Worm (Caenorhabditis elegans) whole organism, midembryonic: ENCODE results near the gene cut-6.

Experiments used
- T22C8.4 ChIP-seq: fragments of 200-800 bp; sonication (Bioruptor generic); IDR thresholded peaks from 2 replicates; pipeline ENCODE4 v1.3.6; 2022; ENCODE audit warnings: missing genetic modification characterization, missing compliant biosample characterization
- cog-1 ChIP-seq: sonication (generic microtip); optimal IDR thresholded peaks from 2 replicates; lab custom pipeline; 2016; ENCODE audit warnings: missing genetic modification characterization, missing compliant biosample characterization
- flt-1 ChIP-seq: fragments of 200-800 bp; sonication (Bioruptor generic); IDR thresholded peaks from 2 replicates; pipeline ENCODE4 v1.3.6; 2022; ENCODE audit warnings: missing genetic modification characterization, missing compliant biosample characterization
- klf-2 ChIP-seq: fragments of 200-800 bp; sonication (Bioruptor generic); conservative IDR thresholded peaks from 2 replicates; pipeline ENCODE4 v1.3.6; 2022; ENCODE audit warnings: missing genetic modification reagents, missing genetic modification characterization, missing compliant biosample characterization
- ref-1 ChIP-seq: fragments of 200-800 bp; sonication (Bioruptor generic); conservative IDR thresholded peaks from 2 replicates; pipeline ENCODE4 v1.3.6; 2022; ENCODE audit warnings: missing genetic modification reagents, missing genetic modification characterization, missing compliant biosample characterization
- tab-1 ChIP-seq: fragments of 200-800 bp; sonication (Bioruptor generic); IDR thresholded peaks from 2 replicates; pipeline ENCODE4 v1.3.6; 2022; ENCODE audit warnings: missing genetic modification characterization, missing compliant biosample characterization
- ztf-23 ChIP-seq: fragments of 200-800 bp; sonication (Bioruptor generic); IDR thresholded peaks from 2 replicates; pipeline ENCODE4 v1.3.6; 2022; ENCODE audit warnings: missing genetic modification reagents, missing genetic modification characterization, missing compliant biosample characterization
- ztf-29 ChIP-seq: fragments of 200-800 bp; sonication (Bioruptor generic); IDR thresholded peaks from 2 replicates; pipeline ENCODE4 v1.3.6; 2022; ENCODE audit warnings: missing genetic modification reagents, missing genetic modification characterization, missing compliant biosample characterization

DNA sequence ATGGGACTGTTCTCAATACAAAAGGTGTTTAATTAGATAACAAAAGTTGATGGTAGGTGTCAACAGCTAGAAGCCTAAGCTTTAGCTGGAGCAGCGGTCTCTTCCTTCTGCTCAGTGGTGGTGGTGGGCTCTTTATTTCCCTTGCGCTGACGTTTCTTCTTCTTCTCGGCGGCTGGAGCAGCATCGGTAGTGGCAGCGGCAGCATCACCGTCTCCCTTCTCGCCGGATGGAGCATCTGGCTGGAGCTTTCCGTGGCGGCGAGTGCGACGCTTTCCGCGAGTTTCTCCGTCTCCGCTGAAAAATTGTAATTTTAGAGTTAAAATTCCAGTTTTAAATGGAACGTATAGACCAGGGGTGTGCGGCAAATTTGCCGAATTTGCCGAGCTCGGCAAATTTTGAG lies 44.2 kb upstream of the cut-6 start:
- no peak for TF ChIP-seq cog-1 (tag; lab: Kevin White, UChicago)
- no peak for TF ChIP-seq klf-2 (GFP tag; lab: Robert Waterston, UW)
- TF ChIP-seq flt-1 = no peak
- TF ChIP-seq T22C8.4 (GFP tag; lab: Robert Waterston, UW) = no peak
- no peak for TF ChIP-seq tab-1 (GFP tag; lab: Robert Waterston, UW)
- no peak for TF ChIP-seq ztf-23 (GFP tag; lab: Robert Waterston, UW)
- TF ChIP-seq ref-1 (GFP tag; lab: Robert Waterston, UW) = no peak
- no peak for TF ChIP-seq ztf-29 (GFP tag; lab: Robert Waterston, UW)
